Fruit fly (Drosophila melanogaster) whole organism, wandering third instar larva: ENCODE measurements around the gene Pkd2.

Experiments used
- Abd-B ChIP-seq: fragments of >200 bp; optimal IDR thresholded peaks from 2 replicates; lab custom pipeline; 2017; ENCODE audit warnings: missing biosample characterization, missing genetic modification characterization
- Dfd ChIP-seq: fragments of >200 bp; optimal IDR thresholded peaks from 2 replicates; lab custom pipeline; 2017; ENCODE audit warnings: missing biosample characterization, missing genetic modification characterization
- HLH106 ChIP-seq: fragments of 200-800 bp; optimal IDR thresholded peaks from 3 replicates; lab custom pipeline; 2019; ENCODE audit warnings: missing biosample characterization, mild to moderate bottlenecking, missing genetic modification characterization, moderate library complexity
- Myc ChIP-seq: fragments of >200 bp; optimal IDR thresholded peaks from 2 replicates; lab custom pipeline; 2017

dm6 chr2L:12365964-12366482 lies 32.1 kb upstream of the Pkd2 start:
- TF ChIP-seq Myc (lab: Kevin White, UChicago) (no peak), Dfd (GFP tag; lab: Kevin White, UChicago) (no peak), Abd-B (GFP tag; lab: Kevin White, UChicago) (no peak), HLH106 (tag; lab: Kevin White, UChicago) (no peak)
